Worm (Caenorhabditis elegans): ENCODE measurements around the gene nspd-7.

nspd-7 gene

ce11 chrIV:10221187-10221586, 47.8 kb downstream of the nspd-7 start, which contains the start of gene tram-1:
tram-1 (minus strand) TSS chrIV:10221287.
- TF ChIP-seq hlh-6 (tag; optimal IDR thresholded peaks at IDR 0.05) (no peak), syd-9 (tag; optimal IDR thresholded peaks at IDR 0.05) (no peak), F13H6.1 (tag; optimal IDR thresholded peaks at IDR 0.05) (no peak), unc-3 (GFP tag; conservative IDR thresholded peaks at IDR 0.05) (no peak), unc-3 (tag; optimal IDR thresholded peaks at IDR 0.05) (no peak), K09A11.1 (tag; optimal IDR thresholded peaks at IDR 0.05; ENCODE audit: insufficient read depth) (no peak), npax-4 (tag; optimal IDR thresholded peaks at IDR 0.05) (no peak), C38D4.7 (GFP tag; optimal IDR thresholded peaks at IDR 0.05) (no peak), fkh-10 (GFP tag; optimal IDR thresholded peaks at IDR 0.05) (no peak), fkh-6 (tag; optimal IDR thresholded peaks at IDR 0.05) (no peak), pax-1 (tag; optimal IDR thresholded peaks at IDR 0.05) (no peak), pag-3 (tag; optimal IDR thresholded peaks at IDR 0.05; ENCODE audit: borderline replicate concordance) (no peak), nhr-11 (tag; optimal IDR thresholded peaks at IDR 0.05) (no peak), dmd-4 (tag; optimal IDR thresholded peaks at IDR 0.05; ENCODE audit: borderline replicate concordance) (no peak), eyg-1 (tag; optimal IDR thresholded peaks at IDR 0.05) (no peak)

ce11 chrIV:10219208-10219607, 49.8 kb downstream of the nspd-7 start, which contains the start of gene qns-1:
qns-1 (minus strand) TSS chrIV:10219308.
- TF ChIP-seq che-1 (tag; optimal IDR thresholded peaks at IDR 0.05) (no peak), ama-1 (optimal IDR thresholded peaks at IDR 0.05) (no peak), odd-2 (tag; optimal IDR thresholded peaks at IDR 0.05) (no peak), pax-1 (tag; optimal IDR thresholded peaks at IDR 0.05) (no peak)

Measured in whole organism, late embryonic.